Worm (Caenorhabditis elegans) whole organism, L3 larva: ENCODE data around the gene ugt-63.

Experiments used
- R02D3.7 ChIP-seq: fragments of 150-350 bp; optimal IDR thresholded peaks from 2 replicates; lab custom pipeline; 2014; ENCODE audit warnings: missing biosample characterization, missing genetic modification characterization
- ZK546.5 ChIP-seq: sonication (generic microtip); optimal IDR thresholded peaks from 2 replicates; lab custom pipeline; 2017; ENCODE audit warnings: missing biosample characterization, missing genetic modification characterization
- aly-2 ChIP-seq: fragments of 150-350 bp; optimal IDR thresholded peaks from 2 replicates; lab custom pipeline; 2014; ENCODE audit warnings: missing biosample characterization, missing genetic modification characterization
- ama-1 ChIP-seq: fragments of 150-350 bp; optimal IDR thresholded peaks from 2 replicates; lab custom pipeline; 2018
- ceh-16 ChIP-seq: sonication (generic microtip); optimal IDR thresholded peaks from 2 replicates; lab custom pipeline; 2017; ENCODE audit warnings: missing biosample characterization, missing genetic modification characterization
- ceh-28 ChIP-seq: fragments of 150-350 bp; optimal IDR thresholded peaks from 2 replicates; lab custom pipeline; 2014; ENCODE audit warnings: missing biosample characterization, missing genetic modification reagents, missing genetic modification characterization
- ceh-82 ChIP-seq: fragments of 150-350 bp; optimal IDR thresholded peaks from 2 replicates; lab custom pipeline; 2014; ENCODE audit warnings: missing biosample characterization, missing genetic modification characterization
- daf-12 ChIP-seq: fragments of 150-350 bp; optimal IDR thresholded peaks from 2 replicates; lab custom pipeline; 2014; ENCODE audit warnings: missing biosample characterization, missing genetic modification reagents, missing genetic modification characterization
- egl-5 ChIP-seq: fragments of 150-350 bp; optimal IDR thresholded peaks from 2 replicates; lab custom pipeline; 2017; ENCODE audit warnings: missing biosample characterization, missing genetic modification reagents, missing genetic modification characterization, inconsistent platforms
- elt-2 ChIP-seq: sonication (generic microtip); optimal IDR thresholded peaks from 2 replicates; lab custom pipeline; 2016; ENCODE audit warnings: missing genetic modification reagents, mild to moderate bottlenecking, missing genetic modification characterization, missing compliant biosample characterization
- fkh-10 ChIP-seq: sonication (generic microtip); optimal IDR thresholded peaks from 2 replicates; lab custom pipeline; 2017; ENCODE audit warnings: missing biosample characterization, missing genetic modification reagents, missing genetic modification characterization
- fkh-2 ChIP-seq: fragments of 150-350 bp; optimal IDR thresholded peaks from 2 replicates; lab custom pipeline; 2014; ENCODE audit warnings: missing biosample characterization, missing genetic modification reagents, missing genetic modification characterization
- hmg-11 ChIP-seq: sonication (generic microtip); optimal IDR thresholded peaks from 2 replicates; lab custom pipeline; 2016; ENCODE audit warnings: missing genetic modification characterization, missing compliant biosample characterization
- jun-1 ChIP-seq: fragments of 150-350 bp; optimal IDR thresholded peaks from 2 replicates; lab custom pipeline; 2014; ENCODE audit warnings: missing biosample characterization, missing genetic modification reagents, missing genetic modification characterization
- lin-15B ChIP-seq: fragments of 150-350 bp; optimal IDR thresholded peaks from 2 replicates; lab custom pipeline; 2014; ENCODE audit warnings: missing biosample characterization, missing genetic modification characterization
- lsy-12 ChIP-seq: sonication (generic microtip); optimal IDR thresholded peaks from 2 replicates; lab custom pipeline; 2016; ENCODE audit warnings: mild to moderate bottlenecking, missing genetic modification characterization, missing compliant biosample characterization
- mdl-1 ChIP-seq: fragments of 150-350 bp; optimal IDR thresholded peaks from 2 replicates; lab custom pipeline; 2014; ENCODE audit warnings: missing biosample characterization, missing genetic modification characterization
- nfya-1 ChIP-seq: sonication (generic microtip); optimal IDR thresholded peaks from 2 replicates; lab custom pipeline; 2017; ENCODE audit warnings: missing genetic modification characterization, mild to moderate bottlenecking, missing compliant biosample characterization, antibody characterized with exemption, moderate library complexity; ENCODE audit not compliant: insufficient read depth
- nhr-11 ChIP-seq: fragments of 150-350 bp; optimal IDR thresholded peaks from 2 replicates; lab custom pipeline; 2014; ENCODE audit warnings: missing biosample characterization, missing genetic modification characterization
- nhr-12 ChIP-seq: fragments of 150-350 bp; optimal IDR thresholded peaks from 2 replicates; lab custom pipeline; 2014; ENCODE audit warnings: missing biosample characterization, missing genetic modification characterization
- nhr-23 ChIP-seq: fragments of 150-350 bp; optimal IDR thresholded peaks from 2 replicates; lab custom pipeline; 2014; ENCODE audit warnings: missing biosample characterization, missing genetic modification reagents, missing genetic modification characterization
- nhr-25 ChIP-seq: sonication (generic microtip); optimal IDR thresholded peaks from 2 replicates; lab custom pipeline; 2017; ENCODE audit warnings: missing biosample characterization, missing genetic modification characterization
- nhr-28 ChIP-seq: fragments of 150-350 bp; optimal IDR thresholded peaks from 2 replicates; lab custom pipeline; 2014; ENCODE audit warnings: missing biosample characterization, missing genetic modification characterization
- nhr-43 ChIP-seq: sonication (generic microtip); optimal IDR thresholded peaks from 2 replicates; lab custom pipeline; 2016; ENCODE audit warnings: mild to moderate bottlenecking, missing genetic modification characterization, missing compliant biosample characterization; ENCODE audit not compliant: poor library complexity, severe bottlenecking
- nhr-67 ChIP-seq: fragments of 150-350 bp; optimal IDR thresholded peaks from 2 replicates; lab custom pipeline; 2014; ENCODE audit warnings: missing biosample characterization, missing genetic modification characterization
- nhr-77 ChIP-seq: fragments of 150-350 bp; optimal IDR thresholded peaks from 2 replicates; lab custom pipeline; 2014; ENCODE audit warnings: missing biosample characterization, missing genetic modification characterization
- pha-4 ChIP-seq: fragments of 150-350 bp; optimal IDR thresholded peaks from 2 replicates; lab custom pipeline; 2014; ENCODE audit warnings: missing biosample characterization, missing genetic modification reagents, missing genetic modification characterization
- pqm-1 ChIP-seq: fragments of 150-350 bp; optimal IDR thresholded peaks from 2 replicates; lab custom pipeline; 2017; ENCODE audit warnings: missing biosample characterization, missing genetic modification characterization, inconsistent platforms
- sea-2 ChIP-seq: fragments of 150-350 bp; sonication (generic microtip); optimal IDR thresholded peaks from 4 replicates; lab custom pipeline; 2014; ENCODE audit warnings: missing biosample characterization, missing genetic modification reagents, missing genetic modification characterization
- skn-1 ChIP-seq: fragments of 150-350 bp; optimal IDR thresholded peaks from 2 replicates; lab custom pipeline; 2014; ENCODE audit warnings: missing biosample characterization, missing genetic modification characterization
- snpc-4 ChIP-seq: fragments of 150-350 bp; optimal IDR thresholded peaks from 2 replicates; lab custom pipeline; 2014; ENCODE audit warnings: missing biosample characterization, missing genetic modification characterization
- tbx-2 ChIP-seq: sonication (generic microtip); optimal IDR thresholded peaks from 2 replicates; lab custom pipeline; 2016; ENCODE audit warnings: mild to moderate bottlenecking, missing genetic modification characterization, missing compliant biosample characterization
- unc-39 ChIP-seq: sonication (generic microtip); optimal IDR thresholded peaks from 4 replicates; lab custom pipeline; 2017; ENCODE audit warnings: missing biosample characterization, missing genetic modification characterization
- zag-1 ChIP-seq: fragments of 150-350 bp; optimal IDR thresholded peaks from 2 replicates; lab custom pipeline; 2014; ENCODE audit warnings: missing biosample characterization, missing genetic modification characterization
- ztf-11 ChIP-seq: fragments of 150-350 bp; optimal IDR thresholded peaks from 2 replicates; lab custom pipeline; 2014; ENCODE audit warnings: missing biosample characterization, missing genetic modification characterization
- ztf-4 ChIP-seq: fragments of 150-350 bp; optimal IDR thresholded peaks from 2 replicates; lab custom pipeline; 2014; ENCODE audit warnings: missing biosample characterization, missing genetic modification characterization

ugt-63 gene

ce11 chrV:5131380-5131779 is 20.8 kb upstream of the ugt-63 start:
- TF ChIP-seq pqm-1 (tag; lab: Kevin White, UChicago) = peak; percentile 29
- no peak for TF ChIP-seq tbx-2
- TF ChIP-seq elt-2 (tag; lab: Kevin White, UChicago) = no peak
- TF ChIP-seq fkh-10 (GFP tag; lab: Kevin White, UChicago) = peak; percentile 1
- TF ChIP-seq hmg-11 (tag; lab: Kevin White, UChicago) = peak; percentile 26
- TF ChIP-seq pha-4 (tag; lab: Kevin White, UChicago) = peak; percentile 58
- no peak for TF ChIP-seq nhr-43 (tag; lab: Kevin White, UChicago)
- peak; percentile 12 for TF ChIP-seq skn-1 (tag; lab: Kevin White, UChicago)

- TF ChIP-seq zag-1 (tag; lab: Kevin White, UChicago) (no peak), ceh-82 (tag; lab: Kevin White, UChicago) (no peak), fkh-10 (GFP tag; lab: Kevin White, UChicago) (no peak), nhr-28 (no peak), mdl-1 (tag; lab: Kevin White, UChicago) (no peak), jun-1 (tag; lab: Kevin White, UChicago) (no peak), sea-2 (no peak), ztf-4 (tag; lab: Kevin White, UChicago) (no peak), snpc-4 (tag; lab: Kevin White, UChicago) (no peak)
These were observed 19.4 kb upstream of the ugt-63 start, which contains the start of gene F14F9.8 for ce11 chrV:5130018-5130417. F14F9.8 (plus strand) TSS chrV:5130318.

ce11 chrV:5126793-5127192 is 16.2 kb upstream of the ugt-63 start, which contains the start of gene F14F9.5:
F14F9.5 (plus strand) TSS chrV:5127093.
- TF ChIP-seq fkh-2 (tag; lab: Kevin White, UChicago) (no peak), nhr-12 (no peak), lsy-12 (tag; lab: Kevin White, UChicago) (no peak), nhr-11 (tag; lab: Kevin White, UChicago) (no peak), unc-39 (tag; lab: Kevin White, UChicago) (no peak), pqm-1 (tag; lab: Kevin White, UChicago) (no peak), sea-2 (no peak), R02D3.7 (tag; lab: Kevin White, UChicago) (no peak), nhr-77 (tag; lab: Kevin White, UChicago) (no peak), ceh-28 (tag; lab: Kevin White, UChicago) (no peak), nhr-43 (tag; lab: Kevin White, UChicago) (no peak), nfya-1 (tag; lab: Kevin White, UChicago) (no peak), lin-15B (tag; lab: Kevin White, UChicago) (no peak), ztf-11 (no peak), nhr-28 (no peak), ama-1 (lab: Kevin White, UChicago) (no peak), aly-2 (no peak), snpc-4 (tag; lab: Kevin White, UChicago) (no peak), nhr-67 (no peak)

- TF ChIP-seq pha-4 (tag; lab: Kevin White, UChicago) (peak; percentile 27), jun-1 (tag; lab: Kevin White, UChicago) (no peak), pqm-1 (tag; lab: Kevin White, UChicago) (peak; percentile 23), elt-2 (tag; lab: Kevin White, UChicago) (peak; percentile 76)
These were observed 9.1 kb upstream of the ugt-63 start, which contains the start of gene sid-1 for ce11 chrV:5119679-5120078. sid-1 (plus strand) TSS chrV:5119970.

- no peak for TF ChIP-seq nhr-11 (tag; lab: Kevin White, UChicago)
- no peak for TF ChIP-seq egl-5
- TF ChIP-seq ZK546.5 = no peak
- no peak for TF ChIP-seq aly-2
- TF ChIP-seq jun-1 (tag; lab: Kevin White, UChicago) = no peak
- TF ChIP-seq zag-1 (tag; lab: Kevin White, UChicago) = no peak
- TF ChIP-seq mdl-1 (tag; lab: Kevin White, UChicago) = no peak
- no peak for TF ChIP-seq ceh-82 (tag; lab: Kevin White, UChicago)
These were observed 8.5 kb upstream of the ugt-63 start, which contains the start of gene C04F5.9 for ce11 chrV:5119109-5119508. C04F5.9 (minus strand) TSS chrV:5119209.

ce11 chrV:5113654-5114053 is 3.1 kb upstream of the ugt-63 start, which contains the start of gene C04F5.8:
C04F5.8 (minus strand) TSS chrV:5113754.
- TF ChIP-seq nhr-25 (no peak), ZK546.5 (no peak), nhr-23 (tag; lab: Kevin White, UChicago) (no peak), ceh-16 (tag; lab: Kevin White, UChicago) (no peak), R02D3.7 (tag; lab: Kevin White, UChicago) (no peak), nhr-28 (no peak), daf-12 (tag; lab: Kevin White, UChicago) (no peak)
